Fruit fly (Drosophila melanogaster) whole organism, pupa: ENCODE results near the gene CG31517.

Experiments used
- CG13204 ChIP-seq: fragments of 200-800 bp; sonication (Bioruptor generic); optimal IDR thresholded peaks from 2 replicates; lab custom pipeline; 2018; ENCODE audit warnings: missing biosample characterization, mild to moderate bottlenecking, missing genetic modification characterization, moderate library complexity
- CG34367 ChIP-seq: fragments of 200-800 bp; sonication (Bioruptor generic); optimal IDR thresholded peaks from 2 replicates; lab custom pipeline; 2018; ENCODE audit warnings: missing biosample characterization, mild to moderate bottlenecking, missing genetic modification characterization
- EcR ChIP-seq: fragments of 200-800 bp; sonication (Bioruptor generic); optimal IDR thresholded peaks from 3 replicates; lab custom pipeline; 2019; ENCODE audit warnings: missing biosample characterization, missing genetic modification characterization, mild to moderate bottlenecking, moderate library complexity, missing genetic modification reagents
- Pif1A ChIP-seq: fragments of 200-800 bp; sonication (Bioruptor generic); optimal IDR thresholded peaks from 3 replicates; lab custom pipeline; 2016; ENCODE audit warnings: missing biosample characterization, missing genetic modification characterization
- fd96Ca ChIP-seq: fragments of 200-800 bp; sonication (Bioruptor generic); IDR thresholded peaks from 3 replicates; pipeline ENCODE4 v1.3.6; 2022; ENCODE audit warnings: missing biosample characterization, missing genetic modification characterization
- gl ChIP-seq: fragments of 200-800 bp; sonication (Bioruptor generic); optimal IDR thresholded peaks from 2 replicates; lab custom pipeline; 2018; ENCODE audit warnings: missing biosample characterization, mild to moderate bottlenecking, missing genetic modification characterization

DNA sequence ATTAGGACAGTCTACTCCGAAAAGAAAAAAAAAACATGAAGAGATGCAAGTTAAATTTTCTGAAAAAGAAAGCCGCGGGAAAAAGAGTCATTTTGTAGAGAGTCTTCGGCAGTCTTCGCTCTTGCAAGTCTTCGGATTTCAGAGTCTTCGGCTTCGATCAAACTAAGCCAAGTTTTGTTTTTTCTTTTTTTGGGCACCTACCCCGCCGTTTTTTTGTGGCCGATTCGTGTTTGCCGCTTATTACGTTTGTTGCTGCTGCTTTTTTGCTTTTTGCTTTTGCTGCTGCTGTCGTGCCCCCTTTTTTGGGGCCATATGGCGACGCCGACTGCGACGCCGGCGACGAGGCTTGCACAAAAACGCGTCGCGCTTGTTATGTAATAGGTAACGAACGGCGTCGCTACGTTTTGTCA, 43.9 kb downstream of the CG31517 start:
- TF ChIP-seq fd96Ca (GFP tag; lab: Robert Waterston, UW), result peak; percentile 55; the same call in 1 of the 3 replicates
- TF ChIP-seq CG34367 (tag; lab: Kevin White, UChicago), result no peak
- TF ChIP-seq EcR, result no peak
- no peak for TF ChIP-seq gl (tag; lab: Kevin White, UChicago)
- TF ChIP-seq Pif1A (GFP tag; lab: Kevin White, UChicago), result no peak
- TF ChIP-seq CG13204 (GFP tag; lab: Kevin White, UChicago), result no peak
